Fruit fly (Drosophila melanogaster) Kc167 (cell line): ENCODE data around the gene tos.

Source experiments
- Myc ChIP-seq: fragments of >200 bp; optimal IDR thresholded peaks from 2 replicates; lab custom pipeline; 2017; ENCODE audit warnings: missing external identifiers
- Sin3A ChIP-seq: fragments of >200 bp; optimal IDR thresholded peaks from 2 replicates; lab custom pipeline; 2018; ENCODE audit warnings: missing external identifiers
- h ChIP-seq: fragments of >200 bp; optimal IDR thresholded peaks from 3 replicates; lab custom pipeline; 2018; ENCODE audit warnings: missing external identifiers
- insv ChIP-seq: fragments of >200 bp; optimal IDR thresholded peaks from 3 replicates; lab custom pipeline; 2018; ENCODE audit warnings: missing external identifiers
- psq ChIP-seq: fragments of >200 bp; optimal IDR thresholded peaks from 2 replicates; lab custom pipeline; 2017; ENCODE audit warnings: missing external identifiers
- ttk ChIP-seq: sonication (Bioruptor generic); optimal IDR thresholded peaks from 2 replicates; lab custom pipeline; 2017; ENCODE audit warnings: missing external identifiers

tos gene

DNA sequence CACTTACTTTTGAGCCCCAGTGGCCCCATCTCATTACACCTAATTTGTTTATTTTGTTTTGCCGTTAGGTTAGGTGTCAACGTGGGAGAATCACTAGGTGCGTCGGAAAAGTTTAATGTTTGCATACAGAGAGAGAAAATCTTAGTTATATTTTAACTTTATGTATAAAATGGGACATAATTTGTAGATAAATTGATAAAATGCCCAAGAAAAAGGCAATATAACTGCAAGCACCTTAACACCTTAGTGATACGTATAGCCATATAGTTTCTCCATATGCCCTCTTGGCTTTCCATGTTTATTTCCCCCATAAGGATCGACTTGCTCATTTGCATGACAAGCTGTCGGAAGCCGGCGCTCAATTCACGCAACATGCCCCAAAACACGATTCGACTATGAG is 42.9 kb downstream of the tos start:
- no peak for TF ChIP-seq psq (lab: Kevin White, UChicago)
- no peak for TF ChIP-seq ttk (lab: Kevin White, UChicago)
- no peak for TF ChIP-seq h
- no peak for TF ChIP-seq Sin3A
- TF ChIP-seq insv: no peak
- TF ChIP-seq Myc (lab: Kevin White, UChicago): no peak

dm6 chr2L:18632389-18632788 is 49.5 kb downstream of the tos start:
- TF ChIP-seq ttk (lab: Kevin White, UChicago) (no peak), psq (lab: Kevin White, UChicago) (no peak), insv (no peak), Myc (lab: Kevin White, UChicago) (no peak), h (no peak), Sin3A (no peak)

DNA sequence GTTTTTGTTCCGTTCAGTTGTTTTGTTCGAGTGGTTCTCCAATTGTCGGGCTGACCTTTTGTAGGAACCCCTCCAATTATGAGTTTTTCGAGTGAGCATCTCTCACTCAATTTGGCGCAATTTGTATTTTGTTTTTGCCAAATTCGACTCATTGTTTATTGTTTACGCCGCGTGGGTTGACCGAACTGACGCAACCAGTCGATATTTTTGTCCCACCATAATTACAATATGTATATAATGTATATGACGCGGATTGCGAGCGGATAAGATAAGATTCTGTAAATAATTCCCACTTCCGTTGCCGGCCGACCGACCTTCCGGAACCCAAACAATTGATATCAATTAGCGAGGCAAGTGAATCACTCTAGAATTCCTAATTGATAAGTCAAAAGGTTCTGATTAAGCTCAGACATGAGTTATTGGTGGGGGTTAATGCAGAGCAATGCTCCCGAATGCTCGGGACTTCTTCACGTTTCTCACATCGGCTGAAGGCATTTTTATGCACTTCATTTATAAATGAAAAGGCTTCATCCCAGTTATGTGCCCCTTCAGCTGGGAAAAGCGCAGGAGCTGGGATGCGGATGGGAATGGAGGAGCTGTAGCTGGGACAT is 51.2 kb downstream of the tos start:
- TF ChIP-seq Sin3A (no peak), insv (no peak), psq (lab: Kevin White, UChicago) (no peak), h (no peak), Myc (lab: Kevin White, UChicago) (no peak), ttk (lab: Kevin White, UChicago) (no peak)
